Fruit fly (Drosophila melanogaster): ENCODE measurements around the gene Polr3D.
A peak's percentile ranks its signal among the peaks of the same experiment; 100 is the strongest.

The Polr3D gene

DNA sequence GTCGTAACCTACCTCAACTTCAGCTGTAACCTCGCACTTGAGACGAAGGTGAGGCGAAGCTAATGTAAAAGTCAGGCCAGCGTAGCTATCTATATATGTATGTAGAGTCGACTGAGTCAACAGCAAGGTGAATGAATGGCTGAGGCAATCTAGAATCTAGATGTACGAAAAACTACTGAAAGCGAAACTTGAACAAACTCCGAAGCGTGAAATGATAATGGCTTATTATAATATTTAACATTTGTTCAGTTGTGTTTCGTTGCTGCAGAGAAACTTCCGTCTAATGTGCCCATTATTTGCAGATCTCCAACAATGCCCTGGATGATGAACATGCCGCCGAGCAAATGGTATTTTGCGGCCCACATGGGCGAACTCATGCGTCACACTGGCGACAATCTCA, 35.2 kb upstream of the Polr3D start (continued):
- TF ChIP-seq sqz (GFP tag; optimal IDR thresholded peaks at IDR 0.05) (no peak), CG2199 (GFP tag; IDR thresholded peaks at IDR 0.05) (no peak), br (optimal IDR thresholded peaks at IDR 0.05) (no peak), CG6813 (GFP tag; optimal IDR thresholded peaks at IDR 0.05) (peak; percentile 11), emc (GFP tag; optimal IDR thresholded peaks at IDR 0.05) (no peak), ftz-f1 (GFP tag; optimal IDR thresholded peaks at IDR 0.05) (peak; percentile 1), Camta (GFP tag; optimal IDR thresholded peaks at IDR 0.05) (no peak), E2f1 (GFP tag; IDR thresholded peaks at IDR 0.05) (no peak), CG3726 (GFP tag; IDR thresholded peaks at IDR 0.05) (no peak), CG17328 (GFP tag; IDR thresholded peaks at IDR 0.05) (no peak), CG8924 (tag; optimal IDR thresholded peaks at IDR 0.05) (no peak), Drgx (GFP tag; IDR thresholded peaks at IDR 0.05) (no peak), gcm2 (GFP tag; optimal IDR thresholded peaks at IDR 0.05) (no peak), CG2116 (GFP tag; optimal IDR thresholded peaks at IDR 0.05) (no peak), Fer2 (tag; optimal IDR thresholded peaks at IDR 0.05) (no peak), BEAF-32 (GFP tag; optimal IDR thresholded peaks at IDR 0.05) (no peak), B-H2 (GFP tag; optimal IDR thresholded peaks at IDR 0.05) (no peak), Mes4 (GFP tag; optimal IDR thresholded peaks at IDR 0.05) (no peak), kah (GFP tag; optimal IDR thresholded peaks at IDR 0.05) (no peak), pb (GFP tag; optimal IDR thresholded peaks at IDR 0.05) (no peak), CG11504 (tag; optimal IDR thresholded peaks at IDR 0.05) (no peak), en (GFP tag; optimal IDR thresholded peaks at IDR 0.05) (no peak), HLHmδ (GFP tag; optimal IDR thresholded peaks at IDR 0.05) (no peak), vnd (GFP tag; IDR thresholded peaks at IDR 0.05; ENCODE audit: partially characterized antibody) (no peak), wdn (GFP tag; IDR thresholded peaks at IDR 0.05) (no peak), CG9215 (GFP tag; IDR thresholded peaks at IDR 0.05) (no peak), D (optimal IDR thresholded peaks at IDR 0.05) (no peak), D (GFP tag; optimal IDR thresholded peaks at IDR 0.05) (no peak), CG12219 (GFP tag; optimal IDR thresholded peaks at IDR 0.05) (no peak), Lpt (GFP tag; optimal IDR thresholded peaks at IDR 0.05) (no peak), Ada2b (GFP tag; IDR thresholded peaks at IDR 0.05) (no peak), Hr51 (GFP tag; optimal IDR thresholded peaks at IDR 0.05) (no peak), Bteb2 (GFP tag; optimal IDR thresholded peaks at IDR 0.05) (peak; percentile 3), CTCF (GFP tag; optimal IDR thresholded peaks at IDR 0.05) (no peak), CG11398 (GFP tag; optimal IDR thresholded peaks at IDR 0.05) (no peak), CG14441 (GFP tag; IDR thresholded peaks at IDR 0.05) (no peak), h (optimal IDR thresholded peaks at IDR 0.05) (no peak), trh (GFP tag; optimal IDR thresholded peaks at IDR 0.05) (peak; percentile 5), Xrp1 (GFP tag; IDR thresholded peaks at IDR 0.05) (no peak), CG8944 (GFP tag; optimal IDR thresholded peaks at IDR 0.05) (no peak), H2.0 (GFP tag; IDR thresholded peaks at IDR 0.05) (no peak), CG8478 (optimal IDR thresholded peaks at IDR 0.05) (no peak), CkIIα-i1 (GFP tag; IDR thresholded peaks at IDR 0.05) (no peak), NC2α (GFP tag; optimal IDR thresholded peaks at IDR 0.05) (no peak), CG1602 (GFP tag; optimal IDR thresholded peaks at IDR 0.05) (no peak), CG31441 (GFP tag; IDR thresholded peaks at IDR 0.05) (no peak), ro (GFP tag; IDR thresholded peaks at IDR 0.05) (no peak), pita (GFP tag; optimal IDR thresholded peaks at IDR 0.05) (no peak), CG17361 (GFP tag; IDR thresholded peaks at IDR 0.05) (no peak), ara (GFP tag; IDR thresholded peaks at IDR 0.05) (no peak), jumu (GFP tag; optimal IDR thresholded peaks at IDR 0.05) (no peak), fd96Cb (tag; optimal IDR thresholded peaks at IDR 0.05) (no peak), schlank (tag; optimal IDR thresholded peaks at IDR 0.05) (peak; percentile 5), corto (GFP tag; optimal IDR thresholded peaks at IDR 0.05) (no peak), amos (GFP tag; IDR thresholded peaks at IDR 0.05; ENCODE audit: partially characterized antibody) (no peak)
